Worm (Caenorhabditis elegans) whole organism, L2 larva: ENCODE data around the gene T23B5.3.

Experiments
- C34F6.9 ChIP-seq: fragments of 150-350 bp; optimal IDR thresholded peaks from 2 replicates; lab custom pipeline; 2014; ENCODE audit warnings: missing biosample characterization, missing genetic modification characterization
- F13H6.1 ChIP-seq: sonication (generic microtip); optimal IDR thresholded peaks from 2 replicates; lab custom pipeline; 2016; ENCODE audit warnings: missing genetic modification characterization, missing compliant biosample characterization
- R02D3.7 ChIP-seq: fragments of 150-350 bp; optimal IDR thresholded peaks from 2 replicates; lab custom pipeline; 2014; ENCODE audit warnings: missing biosample characterization, missing genetic modification characterization
- Y55F3AM.14 ChIP-seq: fragments of 200-800 bp; sonication (Bioruptor generic); optimal IDR thresholded peaks from 2 replicates; lab custom pipeline; 2018; ENCODE audit warnings: mild to moderate bottlenecking, missing genetic modification characterization, missing compliant biosample characterization
- ZK546.5 ChIP-seq: sonication (generic microtip); optimal IDR thresholded peaks from 2 replicates; lab custom pipeline; 2017; ENCODE audit warnings: missing biosample characterization, missing genetic modification characterization
- alr-1 ChIP-seq: fragments of 150-350 bp; optimal IDR thresholded peaks from 2 replicates; lab custom pipeline; 2014; ENCODE audit warnings: missing biosample characterization, missing genetic modification characterization
- aly-2 ChIP-seq: fragments of 150-350 bp; optimal IDR thresholded peaks from 2 replicates; lab custom pipeline; 2014; ENCODE audit warnings: missing biosample characterization, missing genetic modification characterization
- ama-1 ChIP-seq: fragments of 150-350 bp; optimal IDR thresholded peaks from 2 replicates; lab custom pipeline; 2018; ENCODE audit warnings: inconsistent platforms
- blmp-1 ChIP-seq: sonication (generic microtip); optimal IDR thresholded peaks from 2 replicates; lab custom pipeline; 2017; ENCODE audit warnings: missing genetic modification characterization, mild to moderate bottlenecking, missing compliant biosample characterization, antibody characterized with exemption, moderate library complexity; ENCODE audit not compliant: insufficient read depth
- ceh-16 ChIP-seq: fragments of 150-350 bp; optimal IDR thresholded peaks from 2 replicates; lab custom pipeline; 2014; ENCODE audit warnings: missing biosample characterization, missing genetic modification characterization
- ceh-82 ChIP-seq: fragments of 150-350 bp; optimal IDR thresholded peaks from 2 replicates; lab custom pipeline; 2014; ENCODE audit warnings: missing biosample characterization, missing genetic modification characterization
- crh-2 ChIP-seq: sonication (generic microtip); optimal IDR thresholded peaks from 2 replicates; lab custom pipeline; 2017; ENCODE audit warnings: missing biosample characterization, missing genetic modification characterization
- dmd-4 ChIP-seq: sonication (generic microtip); optimal IDR thresholded peaks from 2 replicates; lab custom pipeline; 2017; ENCODE audit warnings: missing biosample characterization, missing genetic modification characterization
- egl-27 ChIP-seq: sonication (generic microtip); optimal IDR thresholded peaks from 3 replicates; lab custom pipeline; 2017; ENCODE audit warnings: missing biosample characterization, missing genetic modification reagents, missing genetic modification characterization
- elt-1 ChIP-seq: fragments of 150-350 bp; optimal IDR thresholded peaks from 2 replicates; lab custom pipeline; 2014; ENCODE audit warnings: missing biosample characterization, missing genetic modification characterization
- elt-3 ChIP-seq: sonication (generic microtip); optimal IDR thresholded peaks from 2 replicates; lab custom pipeline; 2017; ENCODE audit warnings: missing biosample characterization, missing genetic modification characterization
- fos-1 ChIP-seq: fragments of 150-350 bp; optimal IDR thresholded peaks from 2 replicates; lab custom pipeline; 2014; ENCODE audit warnings: missing biosample characterization, missing genetic modification characterization
- gmeb-1 ChIP-seq: fragments of 150-350 bp; optimal IDR thresholded peaks from 2 replicates; lab custom pipeline; 2014; ENCODE audit warnings: missing biosample characterization, missing genetic modification characterization
- lin-11 ChIP-seq: fragments of 150-350 bp; sonication (generic microtip); optimal IDR thresholded peaks from 2 replicates; lab custom pipeline; 2014; ENCODE audit warnings: missing biosample characterization, missing genetic modification characterization, inconsistent platforms, mixed read lengths
- lin-13 ChIP-seq: fragments of 150-350 bp; optimal IDR thresholded peaks from 2 replicates; lab custom pipeline; 2014; ENCODE audit warnings: missing biosample characterization, missing genetic modification reagents, missing genetic modification characterization
- lin-39 ChIP-seq: fragments of 150-350 bp; optimal IDR thresholded peaks from 2 replicates; lab custom pipeline; 2014; ENCODE audit warnings: missing biosample characterization, missing genetic modification reagents, missing genetic modification characterization
- lsy-2 ChIP-seq, 2 experiments: fragments of 150-350 bp in 1 of 2; sonication (generic microtip) in 1 of 2; optimal IDR thresholded peaks; 2 replicates each; lab custom pipeline; 2014 to 2017; ENCODE audit warnings: missing biosample characterization in 2 of 2, missing genetic modification characterization in 2 of 2
- mab-5 ChIP-seq: fragments of 150-350 bp; optimal IDR thresholded peaks from 2 replicates; lab custom pipeline; 2014; ENCODE audit warnings: missing biosample characterization, missing genetic modification characterization
- mbf-1 ChIP-seq: sonication (generic microtip); optimal IDR thresholded peaks from 2 replicates; lab custom pipeline; 2017; ENCODE audit warnings: missing biosample characterization, missing genetic modification characterization
- mdl-1 ChIP-seq, 2 experiments: fragments of 150-350 bp in 1 of 2; sonication (generic microtip) in 1 of 2; optimal IDR thresholded peaks; 2 replicates each; lab custom pipeline; 2017; ENCODE audit warnings: missing biosample characterization in 2 of 2, missing genetic modification characterization in 2 of 2
- nhr-10 ChIP-seq: sonication (generic microtip); optimal IDR thresholded peaks from 2 replicates; lab custom pipeline; 2017; ENCODE audit warnings: missing biosample characterization, missing genetic modification characterization
- nhr-11 ChIP-seq: fragments of 150-350 bp; optimal IDR thresholded peaks from 2 replicates; lab custom pipeline; 2014; ENCODE audit warnings: missing biosample characterization, missing genetic modification characterization
- nhr-12 ChIP-seq: fragments of 150-350 bp; optimal IDR thresholded peaks from 2 replicates; lab custom pipeline; 2014; ENCODE audit warnings: missing biosample characterization, missing genetic modification characterization
- nhr-129 ChIP-seq: fragments of 150-350 bp; optimal IDR thresholded peaks from 2 replicates; lab custom pipeline; 2014; ENCODE audit warnings: missing biosample characterization, missing genetic modification characterization
- nhr-21 ChIP-seq: fragments of 150-350 bp; optimal IDR thresholded peaks from 2 replicates; lab custom pipeline; 2014; ENCODE audit warnings: missing biosample characterization, missing genetic modification characterization
- nhr-23 ChIP-seq: fragments of 150-350 bp; optimal IDR thresholded peaks from 2 replicates; lab custom pipeline; 2014; ENCODE audit warnings: missing biosample characterization, missing genetic modification reagents, missing genetic modification characterization
- nhr-237 ChIP-seq: fragments of 150-350 bp; optimal IDR thresholded peaks from 2 replicates; lab custom pipeline; 2014; ENCODE audit warnings: missing biosample characterization, missing genetic modification characterization
- nhr-25 ChIP-seq: fragments of 150-350 bp; sonication (generic microtip); optimal IDR thresholded peaks from 3 replicates; lab custom pipeline; 2014; ENCODE audit warnings: missing biosample characterization, missing genetic modification characterization
- nhr-6 ChIP-seq: fragments of 150-350 bp; optimal IDR thresholded peaks from 2 replicates; lab custom pipeline; 2014; ENCODE audit warnings: missing biosample characterization, missing genetic modification characterization
- nhr-77 ChIP-seq: fragments of 150-350 bp; optimal IDR thresholded peaks from 2 replicates; lab custom pipeline; 2014; ENCODE audit warnings: missing biosample characterization, missing genetic modification characterization
- peb-1 ChIP-seq: fragments of 150-350 bp; optimal IDR thresholded peaks from 2 replicates; lab custom pipeline; 2014; ENCODE audit warnings: missing biosample characterization, missing genetic modification characterization
- sem-4 ChIP-seq: fragments of 150-350 bp; optimal IDR thresholded peaks from 2 replicates; lab custom pipeline; 2014; ENCODE audit warnings: missing biosample characterization, missing genetic modification reagents, missing genetic modification characterization
- skn-1 ChIP-seq: sonication (generic microtip); optimal IDR thresholded peaks from 2 replicates; lab custom pipeline; 2017; ENCODE audit warnings: missing biosample characterization, missing genetic modification characterization
- sma-3 ChIP-seq: sonication (generic microtip); optimal IDR thresholded peaks from 2 replicates; lab custom pipeline; 2016; ENCODE audit warnings: missing genetic modification reagents, missing genetic modification characterization, missing compliant biosample characterization
- sma-9 ChIP-seq, 2 experiments: fragments of 150-350 bp in 1 of 2; sonication (generic microtip) in 1 of 2; optimal IDR thresholded peaks; 2 replicates each; lab custom pipeline; 2014 to 2016; ENCODE audit warnings: missing genetic modification characterization in 2 of 2, mild to moderate bottlenecking in 1 of 2, missing biosample characterization in 1 of 2, missing compliant biosample characterization in 1 of 2, missing genetic modification reagents in 1 of 2, moderate library complexity in 1 of 2
- snpc-4 ChIP-seq: fragments of 150-350 bp; optimal IDR thresholded peaks from 2 replicates; lab custom pipeline; 2014; ENCODE audit warnings: missing biosample characterization, missing genetic modification characterization
- unc-39 ChIP-seq: fragments of 150-350 bp; optimal IDR thresholded peaks from 2 replicates; lab custom pipeline; 2014; ENCODE audit warnings: missing biosample characterization, missing genetic modification characterization
- unc-55 ChIP-seq: fragments of 150-350 bp; sonication (generic microtip); optimal IDR thresholded peaks from 3 replicates; lab custom pipeline; 2014; ENCODE audit warnings: missing biosample characterization, missing genetic modification reagents, missing genetic modification characterization
- unc-62 ChIP-seq: fragments of 150-350 bp; optimal IDR thresholded peaks from 2 replicates; lab custom pipeline; 2014; ENCODE audit warnings: missing biosample characterization, missing genetic modification reagents, missing genetic modification characterization
- zag-1 ChIP-seq: fragments of 150-350 bp; optimal IDR thresholded peaks from 2 replicates; lab custom pipeline; 2014; ENCODE audit warnings: missing biosample characterization, missing genetic modification characterization
- ztf-1 ChIP-seq: fragments of 200-800 bp; sonication (Bioruptor generic); conservative IDR thresholded peaks from 2 replicates; pipeline ENCODE4 v1.3.6; 2022; ENCODE audit warnings: missing genetic modification characterization, missing compliant biosample characterization
- ztf-11 ChIP-seq: sonication (generic microtip); optimal IDR thresholded peaks from 2 replicates; lab custom pipeline; 2017; ENCODE audit warnings: missing biosample characterization, missing genetic modification characterization
- ztf-4 ChIP-seq: fragments of 150-350 bp; optimal IDR thresholded peaks from 2 replicates; lab custom pipeline; 2014; ENCODE audit warnings: missing biosample characterization, missing genetic modification characterization

T23B5.3 gene

ce11 chrIV:12721106-12721505, 32.6 kb downstream of the T23B5.3 start, which contains the start of gene T23F6.2:
T23F6.2 (plus strand) TSS chrIV:12721356.
- TF ChIP-seq fos-1 (tag; lab: Kevin White, UChicago) (no peak), lin-39 (no peak), nhr-12 (no peak), elt-3 (tag; lab: Kevin White, UChicago) (no peak), ztf-11 (tag; lab: Kevin White, UChicago) (no peak), R02D3.7 (no peak), alr-1 (tag; lab: Kevin White, UChicago) (no peak)

- TF ChIP-seq nhr-23 (tag; lab: Kevin White, UChicago) (no peak), unc-55 (GFP tag; lab: Kevin White, UChicago) (peak; percentile 95), sma-3 (GFP tag; lab: Kevin White, UChicago) (peak; percentile 95), nhr-10 (no peak), ama-1 (lab: Kevin White, UChicago) (no peak), sma-9 (GFP tag; optimal IDR thresholded peaks at IDR 0.05; lab: Kevin White, UChicago) (peak; percentile 94), sma-9 (tag; optimal IDR thresholded peaks at IDR 0.05; lab: Kevin White, UChicago) (no peak), F13H6.1 (tag; lab: Kevin White, UChicago) (peak; percentile 89), aly-2 (no peak), nhr-6 (tag; lab: Kevin White, UChicago) (peak; percentile 78), peb-1 (tag; lab: Kevin White, UChicago) (no peak), C34F6.9 (tag; lab: Kevin White, UChicago) (peak; percentile 87), nhr-21 (tag; lab: Kevin White, UChicago) (peak; percentile 83), ztf-4 (peak; percentile 74), R02D3.7 (peak; percentile 98), blmp-1 (tag; lab: Kevin White, UChicago) (no peak), ztf-11 (tag; lab: Kevin White, UChicago) (no peak), lin-39 (no peak), dmd-4 (no peak), zag-1 (tag; lab: Kevin White, UChicago) (peak; percentile 61), alr-1 (tag; lab: Kevin White, UChicago) (no peak), snpc-4 (peak; percentile 76), elt-3 (tag; lab: Kevin White, UChicago) (no peak), ceh-16 (no peak), nhr-25 (tag; lab: Kevin White, UChicago) (peak; percentile 83), ceh-82 (peak; percentile 72), nhr-77 (tag; lab: Kevin White, UChicago) (no peak), skn-1 (tag; lab: Kevin White, UChicago) (no peak), elt-1 (no peak), lin-11 (tag; lab: Kevin White, UChicago) (peak; percentile 69), Y55F3AM.14 (GFP tag; lab: Kevin White, UChicago) (no peak), gmeb-1 (tag; lab: Kevin White, UChicago) (peak; percentile 100), unc-62 (GFP tag; lab: Kevin White, UChicago) (no peak), egl-27 (tag; lab: Kevin White, UChicago) (peak; percentile 86), fos-1 (tag; lab: Kevin White, UChicago) (peak; percentile 51), nhr-12 (peak; percentile 24), ztf-1 (no peak), nhr-129 (peak; percentile 89), ZK546.5 (tag; lab: Kevin White, UChicago) (peak; percentile 35), sem-4 (peak; percentile 61), unc-39 (tag; lab: Kevin White, UChicago) (no peak), lsy-2 (tag; optimal IDR thresholded peaks at IDR 0.05; lab: Kevin White, UChicago) (peak; percentile 86 to 93), nhr-11 (tag; lab: Kevin White, UChicago) (no peak), nhr-237 (tag; lab: Kevin White, UChicago) (peak; percentile 80), crh-2 (tag; lab: Kevin White, UChicago) (peak; percentile 90), mbf-1 (tag; lab: Kevin White, UChicago) (no peak), lin-13 (GFP tag; lab: Kevin White, UChicago) (peak; percentile 89), mab-5 (tag; lab: Kevin White, UChicago) (peak; percentile 84), mdl-1 (tag; optimal IDR thresholded peaks at IDR 0.05; lab: Kevin White, UChicago) (peak in 1 of 2 experiments; percentile 27)
Observed at ce11 chrIV:12724641-12725040, 36.2 kb downstream of the T23B5.3 start, which contains the start of the genes T23F6.3 and rbd-1. T23F6.3 (minus strand) TSS chrIV:12724760. rbd-1 (plus strand) TSS chrIV:12724986.
